Fruit fly (Drosophila melanogaster) ovary, adult (tissue): ENCODE measurements around the gene CG5860.
"Not testable (repeated sequence)": the region's sequence is repeated elsewhere in the genome, so short reads cannot be mapped to it uniquely, and the experiment has no call there.

ENCODE experiments used
- CG17801 ChIP-seq: fragments of 200-800 bp; optimal IDR thresholded peaks from 2 replicates; lab custom pipeline; 2019; ENCODE audit warnings: missing biosample characterization, mild to moderate bottlenecking, missing genetic modification characterization, moderate library complexity; ENCODE audit not compliant: partially characterized antibody

The CG5860 gene

DNA sequence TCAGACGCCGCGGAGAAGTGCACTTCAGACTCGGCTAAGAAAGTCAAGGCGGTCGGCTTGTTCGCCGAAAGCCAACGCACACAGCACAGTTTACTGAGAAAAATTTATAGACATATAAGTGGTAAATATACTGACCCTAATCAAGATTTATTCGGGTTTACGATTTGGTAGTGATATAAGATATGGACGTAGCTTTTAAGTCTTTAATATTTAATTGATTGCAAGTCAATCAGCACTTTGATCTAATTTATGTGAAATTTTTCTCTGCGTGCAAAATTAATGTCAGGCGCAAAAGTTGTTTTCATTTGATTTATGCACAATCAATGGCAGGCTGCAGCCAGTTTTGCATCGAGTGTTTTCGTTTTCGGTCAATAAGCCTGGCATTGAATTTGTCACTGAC, 21.1 kb downstream of the CG5860 start:
- no peak for TF ChIP-seq CG17801 (GFP tag; lab: Kevin White, UChicago)

dm6 chr3R:17433117-17433516, 23.7 kb downstream of the CG5860 start:
- no peak for TF ChIP-seq CG17801 (GFP tag; lab: Kevin White, UChicago)

DNA sequence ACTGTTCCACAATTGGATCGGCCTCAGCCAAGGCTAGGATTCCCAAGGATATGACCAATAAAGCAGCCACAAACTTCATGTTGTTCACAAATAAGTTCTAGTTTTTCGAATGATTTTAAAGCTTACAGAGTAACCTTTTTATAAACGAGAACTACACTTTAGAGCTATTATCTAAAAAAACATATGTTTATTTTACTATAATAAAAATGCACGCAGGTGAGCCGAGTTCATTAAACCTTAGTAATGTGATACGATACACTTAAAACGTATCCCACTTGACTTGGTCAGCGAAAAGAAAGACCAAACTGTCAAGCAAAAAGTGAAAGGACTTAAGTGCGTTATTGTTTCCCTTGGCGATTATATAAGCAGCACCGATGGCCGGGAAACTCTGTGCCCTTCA, 24.9 kb downstream of the CG5860 start, which contains the start of gene CG44090:
TSS of gene CG44090 (minus strand) at position 101 of the 400 bp plus-strand sequence.
- no peak for TF ChIP-seq CG17801 (GFP tag; lab: Kevin White, UChicago)

DNA sequence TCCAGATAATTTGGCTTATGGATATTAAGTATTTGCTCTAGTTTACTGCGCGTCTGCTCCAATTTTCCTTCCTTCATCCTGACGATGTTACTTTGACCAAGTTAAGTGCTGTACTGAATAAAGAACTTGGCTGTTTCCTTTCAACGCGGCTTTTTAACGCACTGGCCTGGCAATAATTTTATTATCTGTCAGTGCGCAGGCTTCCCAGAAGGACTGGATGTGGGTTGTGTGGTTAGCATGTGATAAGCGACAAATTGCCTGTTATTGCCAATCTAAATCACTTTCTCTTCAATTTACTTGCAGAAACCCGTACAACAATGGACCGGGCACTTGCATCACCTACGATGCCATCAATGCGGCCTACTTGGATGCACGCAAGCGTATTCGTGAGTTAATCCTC, 31.2 kb downstream of the CG5860 start, which contains the start of gene CG14331:
TSS of gene CG14331 (minus strand) at position 101 of the 400 bp plus-strand sequence.
- no peak for TF ChIP-seq CG17801 (GFP tag; lab: Kevin White, UChicago)

DNA sequence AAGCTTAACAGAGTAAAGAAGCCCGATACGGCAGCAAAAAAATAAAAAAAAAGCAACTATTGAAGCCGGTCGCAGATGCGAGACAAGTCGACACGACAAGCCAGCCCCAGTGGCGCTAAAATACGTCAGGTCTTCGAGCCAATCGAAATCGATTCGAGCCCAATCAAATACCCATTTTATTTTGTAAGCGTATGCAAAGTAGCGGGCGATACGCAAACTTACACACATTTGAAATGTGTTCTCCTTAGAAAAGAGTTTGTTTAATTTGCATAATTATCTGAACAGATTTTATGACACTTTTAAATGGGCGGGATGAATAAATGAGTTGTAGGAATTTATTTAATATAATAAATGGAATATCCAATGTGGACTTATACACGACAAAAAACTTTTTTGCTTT, 38.2 kb downstream of the CG5860 start:
- no peak for TF ChIP-seq CG17801 (GFP tag; lab: Kevin White, UChicago)

- no peak for TF ChIP-seq CG17801 (GFP tag; lab: Kevin White, UChicago)
Measured at dm6 chr3R:17448758-17449157, 39.3 kb downstream of the CG5860 start, which contains the start of gene Eh. Eh (minus strand) TSS chr3R:17448858.

- no peak for TF ChIP-seq CG17801 (GFP tag; lab: Kevin White, UChicago)
Measured at dm6 chr3R:17449402-17449801, 40.0 kb downstream of the CG5860 start.

DNA sequence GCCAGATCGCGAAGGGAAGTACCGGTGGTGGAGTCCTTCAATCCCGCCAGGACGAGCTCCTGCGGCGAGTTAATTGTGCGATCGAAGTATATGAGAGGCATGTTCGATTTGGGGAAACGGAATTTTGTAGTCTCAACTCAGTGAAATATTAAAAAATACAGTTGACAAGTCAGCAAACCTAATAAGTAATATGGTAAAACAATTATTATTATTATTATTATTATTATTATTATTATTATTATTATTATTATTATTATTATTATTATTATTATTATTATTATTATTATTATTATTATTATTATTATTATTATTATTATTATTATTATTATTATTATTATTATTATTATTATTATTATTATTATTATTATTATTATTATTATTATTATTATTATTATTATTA, 47.3 kb downstream of the CG5860 start, which contains the start of gene CG14330:
TSS of gene CG14330 (minus strand) at position 101 of the 400 bp plus-strand sequence.
- TF ChIP-seq CG17801 (GFP tag; lab: Kevin White, UChicago), result not testable (repeated sequence)
